Worm (Caenorhabditis elegans) whole organism, L1 larva: Measurements from ENCODE around the gene F40A3.3.
A peak's percentile ranks its signal among the peaks of the same experiment; 100 is the strongest.

Experiments
- C16A3.4 ChIP-seq: fragments of 150-350 bp; optimal IDR thresholded peaks from 2 replicates; lab custom pipeline; 2014; ENCODE audit warnings: missing biosample characterization, missing genetic modification characterization
- F16B12.6 ChIP-seq: fragments of 150-350 bp; optimal IDR thresholded peaks from 2 replicates; lab custom pipeline; 2014; ENCODE audit warnings: missing biosample characterization, missing genetic modification characterization
- Y116A8C.19 ChIP-seq: sonication (generic microtip); optimal IDR thresholded peaks from 2 replicates; lab custom pipeline; 2016; ENCODE audit warnings: missing compliant biosample characterization, missing genetic modification characterization, borderline replicate concordance
- blmp-1 ChIP-seq: fragments of 150-350 bp; optimal IDR thresholded peaks from 2 replicates; lab custom pipeline; 2014; ENCODE audit warnings: missing biosample characterization, missing genetic modification characterization
- ceh-88 ChIP-seq: fragments of 200-800 bp; sonication (Bioruptor generic); IDR thresholded peaks from 2 replicates; pipeline ENCODE4 v1.3.6; 2022; ENCODE audit warnings: missing genetic modification characterization, missing compliant biosample characterization
- efl-1 ChIP-seq, 4 experiments: fragments of 150-350 bp; optimal IDR thresholded peaks in 3 of 4; peaks in 1 of 4; 1 replicate in 1 of 4; 2 replicates in 3 of 4; lab custom pipeline; 2014; ENCODE audit warnings: missing biosample characterization in 2 of 4, missing genetic modification characterization in 2 of 4, missing genetic modification reagents in 2 of 4
- efl-3 ChIP-seq: fragments of 200-800 bp; sonication (Bioruptor generic); optimal IDR thresholded peaks from 2 replicates; lab custom pipeline; 2018; ENCODE audit warnings: mild to moderate bottlenecking, missing genetic modification characterization, missing compliant biosample characterization
- elt-2 ChIP-seq: sonication (generic microtip); optimal IDR thresholded peaks from 2 replicates; lab custom pipeline; 2016; ENCODE audit warnings: missing genetic modification characterization, mild to moderate bottlenecking, inconsistent platforms, missing compliant biosample characterization, missing genetic modification reagents
- elt-3 ChIP-seq, 6 experiments: fragments of 150-350 bp in 1 of 6; sonication (generic microtip); optimal IDR thresholded peaks; 2 replicates each; lab custom pipeline; 2017 to 2018; ENCODE audit warnings: missing biosample characterization in 6 of 6, missing genetic modification characterization in 6 of 6, inconsistent platforms in 1 of 6
- ets-5 ChIP-seq: fragments of 200-800 bp; sonication (Bioruptor generic); IDR thresholded peaks from 2 replicates; pipeline ENCODE4 v1.3.6; 2022; ENCODE audit warnings: missing genetic modification characterization, missing compliant biosample characterization
- fkh-4 ChIP-seq: sonication (generic microtip); optimal IDR thresholded peaks from 2 replicates; lab custom pipeline; 2016; ENCODE audit warnings: missing compliant biosample characterization, missing genetic modification characterization, borderline replicate concordance
- fkh-8 ChIP-seq: sonication (generic microtip); optimal IDR thresholded peaks from 2 replicates; lab custom pipeline; 2016; ENCODE audit warnings: mild to moderate bottlenecking, missing genetic modification characterization, missing compliant biosample characterization
- hlh-17 ChIP-seq: fragments of 200-800 bp; sonication (Bioruptor generic); optimal IDR thresholded peaks from 2 replicates; lab custom pipeline; 2018; ENCODE audit warnings: missing genetic modification characterization, mild to moderate bottlenecking, missing compliant biosample characterization, moderate library complexity, borderline replicate concordance
- hlh-4 ChIP-seq: sonication (generic microtip); optimal IDR thresholded peaks from 2 replicates; lab custom pipeline; 2016; ENCODE audit warnings: mild to moderate bottlenecking, missing genetic modification characterization, missing compliant biosample characterization
- lin-14 ChIP-seq: fragments of 200-800 bp; sonication (Bioruptor generic); optimal IDR thresholded peaks from 2 replicates; lab custom pipeline; 2018; ENCODE audit warnings: mild to moderate bottlenecking, missing genetic modification characterization, moderate library complexity, missing compliant biosample characterization
- lin-35 ChIP-seq, 2 experiments: fragments of 150-350 bp; optimal IDR thresholded peaks; 2 replicates each; lab custom pipeline; 2014; ENCODE audit warnings: missing biosample characterization in 2 of 2, missing genetic modification characterization in 2 of 2, missing genetic modification reagents in 2 of 2
- lir-3 ChIP-seq: sonication (generic microtip); optimal IDR thresholded peaks from 2 replicates; lab custom pipeline; 2016; ENCODE audit warnings: mild to moderate bottlenecking, missing genetic modification characterization, moderate library complexity, missing compliant biosample characterization; ENCODE audit not compliant: poor library complexity
- lsy-2 ChIP-seq, 2 experiments: fragments of 150-350 bp; optimal IDR thresholded peaks; 2 replicates each; lab custom pipeline; 2014; ENCODE audit warnings: missing biosample characterization in 2 of 2, missing genetic modification characterization in 2 of 2
- mdl-1 ChIP-seq, 2 experiments: fragments of 150-350 bp; optimal IDR thresholded peaks; 2 replicates each; lab custom pipeline; 2014 to 2017; ENCODE audit warnings: missing biosample characterization in 2 of 2, missing genetic modification characterization in 2 of 2, inconsistent platforms in 1 of 2
- mep-1 ChIP-seq: fragments of 150-350 bp; optimal IDR thresholded peaks from 2 replicates; lab custom pipeline; 2014; ENCODE audit warnings: missing biosample characterization, missing genetic modification characterization
- nhr-11 ChIP-seq: fragments of 150-350 bp; optimal IDR thresholded peaks from 2 replicates; lab custom pipeline; 2014; ENCODE audit warnings: missing biosample characterization, missing genetic modification characterization
- nhr-19 ChIP-seq: fragments of 200-800 bp; sonication (Bioruptor generic); conservative IDR thresholded peaks from 2 replicates; pipeline ENCODE4 v1.3.6; 2022; ENCODE audit warnings: missing genetic modification characterization, missing compliant biosample characterization
- nhr-20 ChIP-seq: sonication (generic microtip); optimal IDR thresholded peaks from 2 replicates; lab custom pipeline; 2016; ENCODE audit warnings: mild to moderate bottlenecking, missing genetic modification characterization, missing compliant biosample characterization
- nhr-237 ChIP-seq: fragments of 150-350 bp; optimal IDR thresholded peaks from 2 replicates; lab custom pipeline; 2014; ENCODE audit warnings: missing biosample characterization, missing genetic modification characterization
- nhr-28 ChIP-seq: fragments of 150-350 bp; optimal IDR thresholded peaks from 2 replicates; lab custom pipeline; 2014; ENCODE audit warnings: missing biosample characterization, missing genetic modification characterization
- nhr-71 ChIP-seq: sonication (generic microtip); optimal IDR thresholded peaks from 2 replicates; lab custom pipeline; 2016; ENCODE audit warnings: mild to moderate bottlenecking, missing genetic modification characterization, moderate library complexity, missing compliant biosample characterization
- nhr-85 ChIP-seq: sonication (generic microtip); peaks from one replicate; lab custom pipeline; 2016; ENCODE audit warnings: missing genetic modification characterization, inconsistent platforms, missing compliant biosample characterization
- skn-1 ChIP-seq: fragments of 150-350 bp; optimal IDR thresholded peaks from 2 replicates; lab custom pipeline; 2014; ENCODE audit warnings: missing biosample characterization, missing genetic modification characterization
- snu-23 ChIP-seq: sonication (generic microtip); optimal IDR thresholded peaks from 2 replicates; lab custom pipeline; 2016; ENCODE audit warnings: missing genetic modification characterization, missing compliant biosample characterization
- sptf-1 ChIP-seq: fragments of 150-350 bp; optimal IDR thresholded peaks from 2 replicates; lab custom pipeline; 2014; ENCODE audit warnings: missing biosample characterization, missing genetic modification characterization
- unc-130 ChIP-seq: fragments of 150-350 bp; optimal IDR thresholded peaks from 2 replicates; lab custom pipeline; 2017; ENCODE audit warnings: missing biosample characterization, missing genetic modification characterization, inconsistent platforms
- unc-62 ChIP-seq: fragments of 150-350 bp; optimal IDR thresholded peaks from 2 replicates; lab custom pipeline; 2014; ENCODE audit warnings: missing biosample characterization, missing genetic modification reagents, missing genetic modification characterization
- unc-86 ChIP-seq: sonication (generic microtip); optimal IDR thresholded peaks from 2 replicates; lab custom pipeline; 2016; ENCODE audit warnings: missing genetic modification characterization, missing compliant biosample characterization
- vab-15 ChIP-seq: sonication (generic microtip); optimal IDR thresholded peaks from 2 replicates; lab custom pipeline; 2017; ENCODE audit warnings: missing genotype, mild to moderate bottlenecking, missing genetic modification characterization, missing compliant biosample characterization
- xbp-1 ChIP-seq: sonication (generic microtip); optimal IDR thresholded peaks from 2 replicates; lab custom pipeline; 2016; ENCODE audit warnings: missing genetic modification characterization, missing compliant biosample characterization
- zag-1 ChIP-seq: fragments of 150-350 bp; optimal IDR thresholded peaks from 2 replicates; lab custom pipeline; 2014; ENCODE audit warnings: missing biosample characterization, missing genetic modification characterization
- zip-4 ChIP-seq: fragments of 200-800 bp; sonication (Bioruptor generic); optimal IDR thresholded peaks from 2 replicates; lab custom pipeline; 2018; ENCODE audit warnings: mild to moderate bottlenecking, missing genetic modification characterization, moderate library complexity, missing compliant biosample characterization

F40A3.3 gene

ce11 chrV:7837809-7838208 lies 39.4 kb upstream of the F40A3.3 start, which contains the start of gene ttr-33:
ttr-33 (minus strand) TSS chrV:7837909.
- no peak for TF ChIP-seq nhr-28 (tag; lab: Kevin White, UChicago)
- no peak for TF ChIP-seq unc-62
- peak in 1 of 6 experiments; percentile 3 for TF ChIP-seq elt-3 (tag; optimal IDR thresholded peaks at IDR 0.05; lab: Kevin White, UChicago)

- TF ChIP-seq nhr-237 (no peak), lin-14 (GFP tag; lab: Kevin White, UChicago) (no peak), fkh-8 (tag; lab: Kevin White, UChicago) (no peak), lsy-2 (tag; optimal IDR thresholded peaks at IDR 0.05; lab: Kevin White, UChicago) (no peak), fkh-4 (tag; lab: Kevin White, UChicago) (no peak), nhr-19 (GFP tag; lab: Robert Waterston, UW) (no peak), mep-1 (tag; lab: Kevin White, UChicago) (no peak), lir-3 (tag; lab: Kevin White, UChicago) (no peak), ets-5 (GFP tag; lab: Robert Waterston, UW) (no peak), hlh-4 (no peak)
Measured at ce11 chrV:7839485-7839884, 37.8 kb upstream of the F40A3.3 start, which contains the start of gene C37C3.12. C37C3.12 (minus strand) TSS chrV:7839585.

- TF ChIP-seq efl-3 (no peak), unc-86 (tag; lab: Kevin White, UChicago) (no peak), elt-2 (tag; lab: Kevin White, UChicago) (no peak), nhr-237 (no peak), ceh-88 (GFP tag; lab: Robert Waterston, UW) (no peak), mdl-1 (tag; optimal IDR thresholded peaks at IDR 0.05; lab: Kevin White, UChicago) (no peak), hlh-17 (GFP tag; lab: Kevin White, UChicago) (no peak), fkh-8 (tag; lab: Kevin White, UChicago) (no peak), Y116A8C.19 (tag; lab: Kevin White, UChicago) (no peak), F16B12.6 (tag; lab: Kevin White, UChicago) (no peak), vab-15 (tag; lab: Kevin White, UChicago) (no peak), efl-1 (optimal IDR thresholded peaks at IDR 0.05; lab: Kevin White, UChicago) (no peak), efl-1 (GFP tag; optimal IDR thresholded peaks at IDR 0.05 in 1 of 2; lab: Kevin White, UChicago) (no peak), zip-4 (GFP tag; lab: Kevin White, UChicago) (no peak), C16A3.4 (tag; lab: Kevin White, UChicago) (no peak)
Measured at ce11 chrV:7842228-7842627, 35.0 kb upstream of the F40A3.3 start, which contains the start of gene grd-8. grd-8 (plus strand) TSS chrV:7842528.

- TF ChIP-seq unc-86 (tag; lab: Kevin White, UChicago) (peak; percentile 8), lin-14 (GFP tag; lab: Kevin White, UChicago) (peak; percentile 26), nhr-19 (GFP tag; lab: Robert Waterston, UW) (no peak), zag-1 (tag; lab: Kevin White, UChicago) (no peak)
- TF ChIP-seq, all 84 proteins: peak for 2
Measured at ce11 chrV:7847170-7847569, 30.1 kb upstream of the F40A3.3 start, which contains the start of gene memo-1. memo-1 (minus strand) TSS chrV:7847171.

ce11 chrV:7847687-7848086 lies 29.6 kb upstream of the F40A3.3 start:
- no peak for TF ChIP-seq zip-4 (GFP tag; lab: Kevin White, UChicago)
- no peak for TF ChIP-seq sptf-1 (tag; lab: Kevin White, UChicago)
- no peak for TF ChIP-seq nhr-11 (tag; lab: Kevin White, UChicago)
- no peak for TF ChIP-seq efl-1 (optimal IDR thresholded peaks at IDR 0.05; lab: Kevin White, UChicago)
- TF ChIP-seq efl-1 (GFP tag; optimal IDR thresholded peaks at IDR 0.05 in 1 of 2; lab: Kevin White, UChicago), result peak in 1 of 2 experiments; percentile 78

ce11 chrV:7848251-7848650 lies 29.0 kb upstream of the F40A3.3 start:
- TF ChIP-seq mep-1 (tag; lab: Kevin White, UChicago), result peak; percentile 48
- peak; percentile 42 for TF ChIP-seq nhr-20 (tag; lab: Kevin White, UChicago)
- TF ChIP-seq snu-23 (GFP tag; lab: Kevin White, UChicago), result peak; percentile 32
- TF ChIP-seq nhr-11 (tag; lab: Kevin White, UChicago), result no peak
- TF ChIP-seq ets-5 (GFP tag; lab: Robert Waterston, UW), result no peak
- TF ChIP-seq skn-1 (tag; lab: Kevin White, UChicago), result no peak
- TF ChIP-seq lin-14 (GFP tag; lab: Kevin White, UChicago), result peak; percentile 51
- TF ChIP-seq xbp-1 (tag; lab: Kevin White, UChicago), result no peak
- TF ChIP-seq nhr-85, result peak; percentile 12
- peak; percentile 13 for TF ChIP-seq unc-130 (tag; lab: Kevin White, UChicago)
- peak; percentile 9 for TF ChIP-seq nhr-71 (tag; lab: Kevin White, UChicago)
- TF ChIP-seq mdl-1 (tag; optimal IDR thresholded peaks at IDR 0.05; lab: Kevin White, UChicago), result peak in 1 of 2 experiments; percentile 69
- TF ChIP-seq efl-3, result no peak
- peak in 1 of 2 experiments; percentile 54 for TF ChIP-seq lin-35 (GFP tag; optimal IDR thresholded peaks at IDR 0.05; lab: Kevin White, UChicago)
- no peak for TF ChIP-seq fkh-4 (tag; lab: Kevin White, UChicago)
- TF ChIP-seq sptf-1 (tag; lab: Kevin White, UChicago), result no peak
- TF ChIP-seq blmp-1 (tag; lab: Kevin White, UChicago), result peak; percentile 77
